Worm (Caenorhabditis elegans) whole organism, dauer: ENCODE measurements around the gene ctsa-3.2.
"Not testable (repeated sequence)": the region's sequence is repeated elsewhere in the genome, so short reads cannot be mapped to it uniquely, and the experiment has no call there.

Experiments used
- unc-62 ChIP-seq: sonication (generic microtip); optimal IDR thresholded peaks from 2 replicates; lab custom pipeline; 2017; ENCODE audit warnings: missing biosample characterization, missing genetic modification reagents, missing genetic modification characterization

The ctsa-3.2 gene

DNA sequence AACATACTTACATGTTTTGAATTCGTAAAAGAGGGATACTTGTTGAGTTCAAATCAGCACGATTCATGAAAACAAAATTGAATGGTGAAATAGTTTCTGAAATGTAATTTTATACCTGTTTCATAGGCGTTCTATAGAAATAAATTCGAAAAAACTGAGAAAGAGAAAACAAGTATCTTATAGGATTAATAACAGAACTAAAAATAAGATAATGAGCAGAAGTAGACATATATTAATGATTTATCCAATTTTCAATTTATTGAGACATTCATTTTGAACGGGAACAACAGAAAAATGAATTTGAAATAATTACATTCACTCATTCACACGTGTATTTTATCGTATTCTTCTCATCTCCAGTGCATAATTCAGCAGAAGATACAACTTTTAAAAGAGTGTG is 17.2 kb upstream of the ctsa-3.2 start, which contains the start of gene chil-6:
Gene chil-6 (minus strand): TSS at position 101 of the 400 bp plus-strand sequence.
- TF ChIP-seq unc-62 (GFP tag; lab: Kevin White, UChicago) = no peak

- TF ChIP-seq unc-62 (GFP tag; lab: Kevin White, UChicago) = no peak
Observed at ce11 chrII:9859575-9859974, 15.4 kb upstream of the ctsa-3.2 start, which contains the start of gene chil-5. Gene chil-5 (minus strand): TSS chrII:9859675.

- no peak for TF ChIP-seq unc-62 (GFP tag; lab: Kevin White, UChicago)
Observed at ce11 chrII:9861394-9861793, 13.6 kb upstream of the ctsa-3.2 start, which contains the start of gene chil-3. Gene chil-3 (minus strand): TSS chrII:9861494.

DNA sequence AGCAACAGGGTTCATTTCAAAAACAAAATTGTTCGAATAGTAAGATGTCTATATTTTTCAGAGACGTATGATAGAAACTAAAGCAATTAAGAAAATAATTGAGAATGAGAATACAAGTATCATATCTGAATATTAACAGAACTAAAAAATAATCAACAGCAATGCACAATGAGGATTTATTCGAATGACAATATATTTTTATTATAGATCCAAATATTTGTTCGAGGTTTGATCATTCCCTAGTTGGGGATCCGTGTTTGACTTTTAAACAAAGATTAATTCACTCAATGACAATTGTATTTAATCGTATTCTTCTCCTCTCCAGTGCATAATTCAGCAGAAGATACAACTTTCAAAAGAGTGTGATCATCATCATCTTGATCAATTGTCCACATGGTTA is 12.8 kb upstream of the ctsa-3.2 start, which contains the start of gene C08H9.18:
Gene C08H9.18 (minus strand): TSS at position 101 of the 400 bp plus-strand sequence.
- no peak for TF ChIP-seq unc-62 (GFP tag; lab: Kevin White, UChicago)

- not testable (repeated sequence) for TF ChIP-seq unc-62 (GFP tag; lab: Kevin White, UChicago)
Observed at ce11 chrII:9866378-9866777, 8.6 kb upstream of the ctsa-3.2 start, which contains the start of gene chil-1. Gene chil-1 (minus strand): TSS chrII:9866478.

- TF ChIP-seq unc-62 (GFP tag; lab: Kevin White, UChicago) = no peak
Observed at ce11 chrII:9868207-9868606, 6.8 kb upstream of the ctsa-3.2 start.

ce11 chrII:9868698-9869097 is 6.3 kb upstream of the ctsa-3.2 start, which contains the start of gene old-1:
Gene old-1 (minus strand): TSS chrII:9868747.
- TF ChIP-seq unc-62 (GFP tag; lab: Kevin White, UChicago) = no peak

ce11 chrII:9871061-9871460 is 3.9 kb upstream of the ctsa-3.2 start, which contains the start of gene chil-7:
Gene chil-7 (minus strand): TSS chrII:9871172.
- TF ChIP-seq unc-62 (GFP tag; lab: Kevin White, UChicago) = no peak

- no peak for TF ChIP-seq unc-62 (GFP tag; lab: Kevin White, UChicago)
Observed at ce11 chrII:9872961-9873360, 2.0 kb upstream of the ctsa-3.2 start, which contains the start of gene chil-8. Gene chil-8 (minus strand): TSS chrII:9873061.

ce11 chrII:9879815-9880214 is 4.8 kb downstream of the ctsa-3.2 start:
- TF ChIP-seq unc-62 (GFP tag; lab: Kevin White, UChicago) = no peak

ce11 chrII:9880826-9881225 is 5.8 kb downstream of the ctsa-3.2 start, which contains the start of gene C08H9.15:
Gene C08H9.15 (plus strand): TSS chrII:9881193.
- TF ChIP-seq unc-62 (GFP tag; lab: Kevin White, UChicago) = no peak

DNA sequence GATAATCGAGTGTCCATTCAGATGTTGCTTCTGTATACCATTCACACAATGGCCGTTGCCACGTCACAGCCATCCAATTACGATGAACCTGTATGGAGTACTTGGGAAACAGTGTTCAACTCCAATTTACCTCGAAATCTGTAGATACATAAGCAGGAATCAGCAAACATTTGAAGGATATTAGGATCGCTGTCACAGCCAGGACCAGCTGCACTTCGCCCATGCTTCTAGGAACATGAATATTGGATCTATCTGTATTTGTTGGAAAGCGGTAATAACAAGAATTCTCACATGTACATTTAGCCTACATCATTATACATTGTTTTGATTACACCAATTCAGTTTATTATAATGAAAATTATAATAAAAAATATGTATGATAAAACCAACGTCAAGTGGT is 11.2 kb downstream of the ctsa-3.2 start, which contains the start of gene algn-8:
Gene algn-8 (minus strand): TSS at position 227 of the 400 bp plus-strand sequence.
- TF ChIP-seq unc-62 (GFP tag; lab: Kevin White, UChicago) = no peak

ce11 chrII:9888549-9888948 is 13.6 kb downstream of the ctsa-3.2 start:
- no peak for TF ChIP-seq unc-62 (GFP tag; lab: Kevin White, UChicago)

- TF ChIP-seq unc-62 (GFP tag; lab: Kevin White, UChicago) = no peak
Observed at ce11 chrII:9891031-9891689, 16.2 kb downstream of the ctsa-3.2 start, which contains the start of gene vgln-1. Gene vgln-1 (minus strand): TSS chrII:9891081.

DNA sequence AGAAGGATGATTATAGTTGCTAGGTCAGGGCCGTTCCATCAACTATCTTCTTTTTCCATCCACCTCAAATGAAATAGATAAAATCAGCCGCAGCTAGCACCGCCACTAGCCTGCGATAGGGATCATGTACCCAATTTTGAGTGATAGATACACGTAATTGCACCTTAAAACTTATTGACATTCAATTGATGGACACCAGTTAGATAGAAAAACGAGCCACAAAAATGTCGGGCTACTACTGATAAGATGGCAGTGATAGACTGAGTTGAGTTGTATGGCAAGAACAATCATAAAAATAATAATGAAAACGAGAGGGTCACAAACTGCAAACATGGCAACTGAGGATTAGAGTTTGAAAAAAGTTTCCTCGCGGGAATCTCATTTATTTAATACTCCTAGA is 16.8 kb downstream of the ctsa-3.2 start:
- TF ChIP-seq unc-62 (GFP tag; lab: Kevin White, UChicago) = no peak

ce11 chrII:9892409-9892808 is 17.4 kb downstream of the ctsa-3.2 start, which contains the start of gene C08H9.16:
Gene C08H9.16 (plus strand): TSS chrII:9892778.
- no peak for TF ChIP-seq unc-62 (GFP tag; lab: Kevin White, UChicago)
